Fruit fly (Drosophila melanogaster) whole organism, pupa: Measurements from ENCODE around the gene CG13862.

Experiments
- CG10348 ChIP-seq: fragments of 200-800 bp; sonication (Bioruptor generic); IDR thresholded peaks from 2 replicates; pipeline ENCODE4 v1.3.6; 2022; ENCODE audit warnings: missing biosample characterization, missing genetic modification characterization
- CG12605 ChIP-seq: fragments of 200-800 bp; sonication (Bioruptor generic); IDR thresholded peaks from 2 replicates; pipeline ENCODE4 v1.3.6; 2022; ENCODE audit warnings: missing biosample characterization, missing genetic modification characterization
- CG13204 ChIP-seq: fragments of 200-800 bp; sonication (Bioruptor generic); optimal IDR thresholded peaks from 2 replicates; lab custom pipeline; 2018; ENCODE audit warnings: missing biosample characterization, mild to moderate bottlenecking, missing genetic modification characterization, moderate library complexity
- CG14655 ChIP-seq: fragments of 200-800 bp; sonication (Bioruptor generic); optimal IDR thresholded peaks from 3 replicates; lab custom pipeline; 2017; ENCODE audit warnings: mild to moderate bottlenecking, missing biosample characterization, missing genetic modification reagents, missing genetic modification characterization
- CG15710 ChIP-seq: fragments of 200-800 bp; sonication (Bioruptor generic); optimal IDR thresholded peaks from 2 replicates; lab custom pipeline; 2018; ENCODE audit warnings: missing biosample characterization, mild to moderate bottlenecking, missing genetic modification characterization, moderate library complexity
- CG17806 ChIP-seq: fragments of 200-800 bp; sonication (Bioruptor generic); optimal IDR thresholded peaks from 2 replicates; lab custom pipeline; 2018; ENCODE audit warnings: missing biosample characterization, mild to moderate bottlenecking, missing genetic modification characterization, moderate library complexity
- CG32121 ChIP-seq: fragments of 200-800 bp; sonication (Bioruptor generic); IDR thresholded peaks from 2 replicates; pipeline ENCODE4 v1.3.6; 2022; ENCODE audit warnings: missing biosample characterization, missing genetic modification characterization
- CG34367 ChIP-seq: fragments of 200-800 bp; sonication (Bioruptor generic); optimal IDR thresholded peaks from 2 replicates; lab custom pipeline; 2018; ENCODE audit warnings: missing biosample characterization, mild to moderate bottlenecking, missing genetic modification characterization
- CG4496 ChIP-seq: fragments of 200-800 bp; sonication (Bioruptor generic); IDR thresholded peaks from 3 replicates; pipeline ENCODE4 v1.3.6; 2022; ENCODE audit warnings: missing biosample characterization, missing genetic modification characterization
- CG8159 ChIP-seq: fragments of 200-800 bp; sonication (Bioruptor generic); optimal IDR thresholded peaks from 3 replicates; lab custom pipeline; 2018; ENCODE audit warnings: missing biosample characterization, mild to moderate bottlenecking, missing genetic modification characterization, moderate library complexity
- CG8301 ChIP-seq: fragments of 200-800 bp; sonication (Bioruptor generic); optimal IDR thresholded peaks from 2 replicates; lab custom pipeline; 2018; ENCODE audit warnings: missing biosample characterization, mild to moderate bottlenecking, missing genetic modification characterization
- CG9948 ChIP-seq: fragments of 200-800 bp; sonication (Bioruptor generic); optimal IDR thresholded peaks from 2 replicates; lab custom pipeline; 2018; ENCODE audit warnings: missing biosample characterization, mild to moderate bottlenecking, missing genetic modification characterization, moderate library complexity
- D1 ChIP-seq: fragments of 200-800 bp; sonication (Bioruptor generic); optimal IDR thresholded peaks from 2 replicates; lab custom pipeline; 2018; ENCODE audit warnings: missing biosample characterization, mild to moderate bottlenecking, missing genetic modification characterization, moderate library complexity
- EcR ChIP-seq: fragments of 200-800 bp; sonication (Bioruptor generic); optimal IDR thresholded peaks from 3 replicates; lab custom pipeline; 2019; ENCODE audit warnings: missing biosample characterization, missing genetic modification characterization, mild to moderate bottlenecking, moderate library complexity, missing genetic modification reagents
- Ets98B ChIP-seq: fragments of 200-800 bp; sonication (Bioruptor generic); IDR thresholded peaks from 2 replicates; pipeline ENCODE4 v1.3.6; 2022; ENCODE audit warnings: missing biosample characterization, missing genetic modification characterization
- Pif1A ChIP-seq: fragments of 200-800 bp; sonication (Bioruptor generic); optimal IDR thresholded peaks from 3 replicates; lab custom pipeline; 2016; ENCODE audit warnings: missing biosample characterization, missing genetic modification characterization
- Pif1B ChIP-seq: fragments of 200-800 bp; sonication (Bioruptor generic); optimal IDR thresholded peaks from 3 replicates; lab custom pipeline; 2016; ENCODE audit warnings: missing biosample characterization, missing genetic modification characterization
- Snoo ChIP-seq: fragments of 200-800 bp; sonication (Bioruptor generic); optimal IDR thresholded peaks from 3 replicates; lab custom pipeline; 2017; ENCODE audit warnings: missing biosample characterization, mild to moderate bottlenecking, missing genetic modification characterization, inconsistent platforms
- fd96Ca ChIP-seq: fragments of 200-800 bp; sonication (Bioruptor generic); IDR thresholded peaks from 3 replicates; pipeline ENCODE4 v1.3.6; 2022; ENCODE audit warnings: missing biosample characterization, missing genetic modification characterization
- gl ChIP-seq: fragments of 200-800 bp; sonication (Bioruptor generic); optimal IDR thresholded peaks from 2 replicates; lab custom pipeline; 2018; ENCODE audit warnings: missing biosample characterization, mild to moderate bottlenecking, missing genetic modification characterization
- rn ChIP-seq: fragments of 200-800 bp; sonication (Bioruptor generic); IDR thresholded peaks from 2 replicates; pipeline ENCODE4 v1.3.6; 2022; ENCODE audit warnings: missing biosample characterization, missing genetic modification characterization

Gene CG13862

DNA sequence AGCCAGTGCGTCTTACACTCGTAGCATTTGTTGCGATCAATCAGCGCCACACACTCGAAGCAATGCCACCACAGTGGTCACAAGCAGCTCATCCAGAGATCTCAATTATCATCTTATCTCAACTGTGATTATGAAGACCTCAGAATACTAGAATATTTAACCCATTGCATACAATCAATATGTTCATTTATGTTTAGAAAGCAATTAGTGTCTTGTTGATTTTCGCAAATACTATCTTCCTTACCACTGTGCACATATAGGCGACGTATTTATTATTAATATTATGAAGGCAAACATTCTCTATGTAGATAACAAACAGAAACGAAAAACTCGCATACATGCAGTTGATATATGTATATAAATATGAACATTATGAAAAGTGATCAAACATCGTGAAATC lies 27.0 kb downstream of the CG13862 start:
- peak; percentile 83 for TF ChIP-seq CG8159 (tag; lab: Kevin White, UChicago)
- peak; percentile 76 for TF ChIP-seq rn (GFP tag; lab: Robert Waterston, UW)
- TF ChIP-seq CG14655, result peak; percentile 78
- TF ChIP-seq CG15710, result peak; percentile 75
- no peak for TF ChIP-seq CG13204
- TF ChIP-seq CG10348 (GFP tag; lab: Robert Waterston, UW), result peak; percentile 49; the same call in 1 of the 2 replicates
- peak; percentile 94 for TF ChIP-seq Ets98B (GFP tag; lab: Robert Waterston, UW)
- peak; percentile 79 for TF ChIP-seq Pif1B (GFP tag; lab: Kevin White, UChicago)
- TF ChIP-seq CG4496, result peak; percentile 95
- peak; percentile 78 for TF ChIP-seq CG8301 (tag; lab: Kevin White, UChicago)
- peak; percentile 20 for TF ChIP-seq Snoo (tag; lab: Kevin White, UChicago)
- peak; percentile 69 for TF ChIP-seq gl (tag; lab: Kevin White, UChicago)
- peak; percentile 78 for TF ChIP-seq CG34367 (tag; lab: Kevin White, UChicago)
- peak; percentile 83 for TF ChIP-seq CG17806 (tag; lab: Kevin White, UChicago)
- TF ChIP-seq EcR (GFP tag; lab: Kevin White, UChicago), result peak; percentile 48
- peak; percentile 89 for TF ChIP-seq fd96Ca (GFP tag; lab: Robert Waterston, UW)
- peak; percentile 87 for TF ChIP-seq CG12605
- peak; percentile 90 for TF ChIP-seq CG32121 (GFP tag; lab: Robert Waterston, UW)
- TF ChIP-seq Pif1A, result peak; percentile 76
- peak; percentile 75 for TF ChIP-seq CG9948 (tag; lab: Kevin White, UChicago)
- no peak for TF ChIP-seq D1 (tag; lab: Kevin White, UChicago)

DNA sequence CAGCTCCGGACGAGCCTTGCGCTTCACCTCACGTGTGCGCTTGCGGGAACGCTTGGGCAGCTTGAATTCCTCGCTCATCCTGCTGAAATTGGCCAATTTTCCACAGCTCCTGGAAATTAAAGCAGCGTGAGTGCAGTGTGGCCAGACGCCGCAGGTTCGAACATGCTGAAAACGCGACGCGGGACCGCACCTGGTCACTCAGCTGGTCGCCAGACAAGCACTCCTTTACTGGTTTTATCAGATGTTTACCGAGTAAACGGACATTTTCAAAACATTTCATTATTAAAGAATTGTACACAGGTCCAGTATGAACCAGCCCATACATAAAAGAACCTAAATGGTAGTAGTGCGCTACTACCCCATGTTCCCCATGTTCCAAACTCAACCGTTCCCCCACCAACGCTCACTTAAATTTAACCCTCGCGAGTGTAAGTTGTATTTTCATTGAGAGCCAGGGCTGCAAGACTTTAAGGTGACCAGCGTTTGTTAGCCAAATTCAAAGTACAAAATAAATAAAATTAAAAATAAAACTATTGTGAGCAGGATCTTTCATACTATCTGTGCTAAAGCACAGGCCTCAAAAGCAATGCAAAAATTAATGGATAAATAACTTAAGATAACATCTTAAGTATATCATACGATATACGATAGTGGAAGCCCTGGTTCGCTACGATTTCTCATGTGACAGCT lies 30.6 kb downstream of the CG13862 start, which contains the start of the genes JMJD6, CG7071 and Muted:
JMJD6 (minus strand) TSS at position 154 of the 690 bp plus-strand sequence.
CG7071 (plus strand) TSS at position 403 of the 690 bp plus-strand sequence.
Muted (plus strand) TSS at position 403 of the 690 bp plus-strand sequence.
- TF ChIP-seq CG14655, result peak; percentile 83
- TF ChIP-seq CG34367 (tag; lab: Kevin White, UChicago), result peak; percentile 65
- TF ChIP-seq Pif1A, result peak; percentile 87
- peak; percentile 74 for TF ChIP-seq CG9948 (tag; lab: Kevin White, UChicago)
- TF ChIP-seq CG12605, result peak; percentile 36; the same call in 1 of the 2 replicates
- TF ChIP-seq D1 (tag; lab: Kevin White, UChicago), result no peak
- peak; percentile 82 for TF ChIP-seq rn (GFP tag; lab: Robert Waterston, UW)
- TF ChIP-seq gl (tag; lab: Kevin White, UChicago), result peak; percentile 43
- peak; percentile 74 for TF ChIP-seq Pif1B (GFP tag; lab: Kevin White, UChicago)
- peak; percentile 83 for TF ChIP-seq CG17806 (tag; lab: Kevin White, UChicago)
- TF ChIP-seq CG4496, result peak; percentile 94
- TF ChIP-seq CG8159 (tag; lab: Kevin White, UChicago), result peak; percentile 78
- TF ChIP-seq CG13204, result no peak
- peak; percentile 87; the same call in 2 of the 3 replicates for TF ChIP-seq fd96Ca (GFP tag; lab: Robert Waterston, UW)
- TF ChIP-seq CG8301 (tag; lab: Kevin White, UChicago), result peak; percentile 77
- peak; percentile 81 for TF ChIP-seq CG15710
- TF ChIP-seq EcR (GFP tag; lab: Kevin White, UChicago), result no peak
- peak; percentile 85 for TF ChIP-seq CG32121 (GFP tag; lab: Robert Waterston, UW)
- TF ChIP-seq Ets98B (GFP tag; lab: Robert Waterston, UW), result peak; percentile 85
- peak; percentile 73 for TF ChIP-seq Snoo (tag; lab: Kevin White, UChicago)
- TF ChIP-seq CG10348 (GFP tag; lab: Robert Waterston, UW), result no peak; the same call in 1 of the 2 replicates

DNA sequence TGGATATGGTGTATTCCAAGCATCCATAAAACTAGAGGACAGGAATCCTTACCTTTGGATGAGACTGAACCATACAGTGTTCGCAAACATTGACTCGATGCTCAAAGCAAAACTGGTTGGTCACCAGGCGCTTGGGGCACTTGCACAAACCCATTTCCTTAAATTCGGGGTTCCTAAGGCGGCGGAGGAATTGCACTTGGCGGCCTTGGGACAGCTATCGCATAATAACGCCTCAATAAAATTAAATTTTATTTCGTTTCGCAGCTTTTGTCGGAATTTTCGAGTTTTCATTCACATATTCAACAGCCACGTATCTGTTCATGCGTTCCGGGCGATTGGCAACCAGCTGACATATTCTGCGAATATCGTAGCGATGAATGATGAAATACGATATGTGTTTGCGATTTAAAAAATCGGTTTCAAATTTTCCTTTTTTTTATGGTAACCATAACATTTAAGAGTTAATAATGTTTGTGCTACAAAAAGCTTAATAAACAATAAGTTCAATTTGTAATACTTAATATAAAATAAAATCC lies 33.9 kb downstream of the CG13862 start, which contains the start of gene CG5382:
CG5382 (minus strand) TSS at position 324 of the 536 bp plus-strand sequence.
- TF ChIP-seq CG10348 (GFP tag; lab: Robert Waterston, UW), result no peak
- TF ChIP-seq Pif1B (GFP tag; lab: Kevin White, UChicago), result no peak
- no peak for TF ChIP-seq rn (GFP tag; lab: Robert Waterston, UW)
- TF ChIP-seq Snoo (tag; lab: Kevin White, UChicago), result no peak
- no peak for TF ChIP-seq fd96Ca (GFP tag; lab: Robert Waterston, UW)
- TF ChIP-seq CG8159 (tag; lab: Kevin White, UChicago), result no peak
- TF ChIP-seq Pif1A, result no peak
- TF ChIP-seq Ets98B (GFP tag; lab: Robert Waterston, UW), result no peak
- TF ChIP-seq EcR (GFP tag; lab: Kevin White, UChicago), result no peak
- TF ChIP-seq CG17806 (tag; lab: Kevin White, UChicago), result no peak
- no peak for TF ChIP-seq CG9948 (tag; lab: Kevin White, UChicago)
- no peak for TF ChIP-seq CG4496
- no peak for TF ChIP-seq CG32121 (GFP tag; lab: Robert Waterston, UW)
- TF ChIP-seq CG12605, result no peak
- no peak for TF ChIP-seq gl (tag; lab: Kevin White, UChicago)
- no peak for TF ChIP-seq CG13204
- TF ChIP-seq D1 (tag; lab: Kevin White, UChicago), result no peak
- TF ChIP-seq CG8301 (tag; lab: Kevin White, UChicago), result no peak
- TF ChIP-seq CG14655, result no peak

DNA sequence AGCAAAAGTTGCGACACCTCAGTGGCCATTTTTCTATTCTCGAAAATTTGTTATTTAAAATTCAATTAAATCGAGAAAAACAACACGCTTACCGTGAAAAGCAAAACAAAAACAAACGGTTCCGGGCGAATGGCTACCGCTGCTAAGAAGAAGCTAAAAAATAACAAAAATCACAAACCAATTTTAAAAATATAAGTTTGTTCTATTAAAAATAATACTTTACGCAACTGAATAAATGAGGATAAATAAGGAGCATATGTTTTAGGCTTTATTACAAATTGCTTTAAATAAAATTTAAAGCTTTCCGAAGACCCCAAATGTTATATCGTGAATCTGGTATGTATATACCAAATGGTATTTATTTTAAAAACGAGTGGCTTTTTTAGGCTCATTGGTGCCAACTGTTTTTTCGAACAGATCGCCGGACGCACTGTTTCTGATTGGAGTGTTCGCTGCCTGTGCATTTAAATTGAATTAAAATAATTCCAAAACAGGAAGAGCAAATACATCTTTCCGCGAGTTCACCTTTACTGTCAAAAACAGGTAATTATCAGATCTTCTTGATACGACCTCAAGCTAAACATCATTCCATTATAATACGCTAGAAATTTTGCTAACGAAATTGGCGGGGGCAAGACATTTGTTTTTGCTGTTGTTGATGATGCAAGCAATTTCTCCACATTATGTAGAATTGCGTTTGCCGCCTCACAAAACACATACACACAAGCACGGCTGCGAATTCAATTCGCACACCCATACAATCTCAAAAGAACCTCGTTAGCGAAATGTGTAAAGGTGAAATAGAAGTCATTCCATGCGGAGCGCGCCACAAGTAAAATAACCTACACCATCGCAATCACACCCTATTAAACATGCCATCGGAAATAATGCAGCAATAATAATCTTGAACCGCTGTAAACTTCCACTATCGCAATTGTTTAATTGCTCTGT lies 35.6 kb downstream of the CG13862 start, which contains the start of the genes Polr3F and PyK:
Polr3F (minus strand) TSS at position 248 of the 951 bp plus-strand sequence.
PyK (plus strand) TSS at position 411 of the 951 bp plus-strand sequence.
- peak; percentile 61 for TF ChIP-seq CG34367 (tag; lab: Kevin White, UChicago)
- peak; percentile 29 for TF ChIP-seq CG17806 (tag; lab: Kevin White, UChicago)
- TF ChIP-seq CG14655, result peak; percentile 60
- TF ChIP-seq D1 (tag; lab: Kevin White, UChicago), result no peak
- TF ChIP-seq Snoo (tag; lab: Kevin White, UChicago), result peak; percentile 2
- peak; percentile 35 for TF ChIP-seq gl (tag; lab: Kevin White, UChicago)
- no peak for TF ChIP-seq CG32121 (GFP tag; lab: Robert Waterston, UW)
- no peak for TF ChIP-seq CG13204
- peak; percentile 18 for TF ChIP-seq Pif1A
- TF ChIP-seq fd96Ca (GFP tag; lab: Robert Waterston, UW), result no peak
- TF ChIP-seq CG8159 (tag; lab: Kevin White, UChicago), result peak; percentile 50
- peak; percentile 9 for TF ChIP-seq CG9948 (tag; lab: Kevin White, UChicago)
- TF ChIP-seq CG10348 (GFP tag; lab: Robert Waterston, UW), result no peak
- TF ChIP-seq CG8301 (tag; lab: Kevin White, UChicago), result peak; percentile 28
- peak; percentile 48; the same call in 1 of the 2 replicates for TF ChIP-seq CG12605
- peak; percentile 40 for TF ChIP-seq CG15710
- peak; percentile 63; the same call in 2 of the 3 replicates for TF ChIP-seq CG4496
